Fruit fly (Drosophila melanogaster) Kc167 (cell line): ENCODE data around the gene Mkrn1.

Source experiments
- psq ChIP-seq: fragments of >200 bp; optimal IDR thresholded peaks from 2 replicates; lab custom pipeline; 2017; ENCODE audit warnings: missing external identifiers
- ttk ChIP-seq: sonication (Bioruptor generic); optimal IDR thresholded peaks from 2 replicates; lab custom pipeline; 2017; ENCODE audit warnings: missing external identifiers

dm6 chr3L:21574296-21574745 is 40.8 kb upstream of the Mkrn1 start:
- no peak for TF ChIP-seq psq
- TF ChIP-seq ttk (lab: Kevin White, UChicago), result no peak
